Worm (Caenorhabditis elegans) whole organism, young adult: ENCODE data around the gene R05G6.5.

Source experiments
- B0019.2 ChIP-seq: fragments of 200-800 bp; sonication (Bioruptor generic); conservative IDR thresholded peaks from 2 replicates; pipeline ENCODE4 v1.3.6; 2022; ENCODE audit warnings: missing genetic modification reagents, missing genetic modification characterization, missing compliant biosample characterization
- D2030.7 ChIP-seq: fragments of 200-800 bp; sonication (Bioruptor generic); IDR thresholded peaks from 2 replicates; pipeline ENCODE4 v1.3.6; 2022; ENCODE audit warnings: missing genetic modification reagents, missing genetic modification characterization, missing compliant biosample characterization
- F33H1.4 ChIP-seq: fragments of 200-800 bp; sonication (Bioruptor generic); IDR thresholded peaks from 2 replicates; pipeline ENCODE4 v1.3.6; 2022; ENCODE audit warnings: missing genetic modification reagents, missing genetic modification characterization, missing compliant biosample characterization
- F49E8.2 ChIP-seq: sonication (generic microtip); optimal IDR thresholded peaks from 3 replicates; lab custom pipeline; 2017; ENCODE audit warnings: missing genetic modification characterization, mild to moderate bottlenecking, missing compliant biosample characterization, antibody characterized with exemption, moderate library complexity; ENCODE audit not compliant: insufficient read depth
- F57C9.4 ChIP-seq: sonication (generic microtip); optimal IDR thresholded peaks from 2 replicates; lab custom pipeline; 2017; ENCODE audit warnings: mild to moderate bottlenecking, missing genetic modification characterization, missing compliant biosample characterization
- K11D2.4 ChIP-seq: fragments of 200-800 bp; sonication (Bioruptor generic); IDR thresholded peaks from 2 replicates; pipeline ENCODE4 v1.3.6; 2022; ENCODE audit warnings: missing genetic modification reagents, missing genetic modification characterization, missing compliant biosample characterization
- T26A5.8 ChIP-seq: sonication (generic microtip); optimal IDR thresholded peaks from 2 replicates; lab custom pipeline; 2016; ENCODE audit warnings: missing genetic modification characterization, missing compliant biosample characterization
- akir-1 ChIP-seq: fragments of 200-800 bp; sonication (Bioruptor generic); optimal IDR thresholded peaks from 2 replicates; lab custom pipeline; 2018; ENCODE audit warnings: mild to moderate bottlenecking, missing genetic modification characterization, moderate library complexity, missing compliant biosample characterization
- aptf-3 ChIP-seq: fragments of 200-800 bp; sonication (Bioruptor generic); IDR thresholded peaks from 2 replicates; pipeline ENCODE4 v1.3.6; 2022; ENCODE audit warnings: missing genetic modification characterization, missing compliant biosample characterization
- atf-7 ChIP-seq: sonication (generic microtip); optimal IDR thresholded peaks from 2 replicates; lab custom pipeline; 2017; ENCODE audit warnings: mild to moderate bottlenecking, missing genetic modification characterization, missing compliant biosample characterization
- athp-1 ChIP-seq: sonication (generic microtip); optimal IDR thresholded peaks from 2 replicates; lab custom pipeline; 2017; ENCODE audit warnings: mild to moderate bottlenecking, missing genetic modification characterization, missing compliant biosample characterization
- attf-6 ChIP-seq: fragments of 200-800 bp; sonication (Bioruptor generic); IDR thresholded peaks from 2 replicates; pipeline ENCODE4 v1.3.6; 2022; ENCODE audit warnings: missing genetic modification reagents, missing genetic modification characterization, missing compliant biosample characterization
- bed-2 ChIP-seq: fragments of 200-800 bp; sonication (Bioruptor generic); IDR thresholded peaks from 2 replicates; pipeline ENCODE4 v1.3.6; 2022; ENCODE audit warnings: missing genetic modification reagents, missing genetic modification characterization, missing compliant biosample characterization
- ceh-91 ChIP-seq: fragments of 200-800 bp; sonication (Bioruptor generic); IDR thresholded peaks from 2 replicates; pipeline ENCODE4 v1.3.6; 2022; ENCODE audit warnings: missing genetic modification reagents, missing genetic modification characterization, missing compliant biosample characterization
- chd-7 ChIP-seq: sonication (generic microtip); optimal IDR thresholded peaks from 2 replicates; lab custom pipeline; 2016; ENCODE audit warnings: mild to moderate bottlenecking, missing genetic modification characterization, moderate library complexity, missing compliant biosample characterization
- egrh-3 ChIP-seq: fragments of 200-800 bp; sonication (Bioruptor generic); IDR thresholded peaks from 2 replicates; pipeline ENCODE4 v1.3.6; 2022; ENCODE audit warnings: missing genetic modification reagents, missing genetic modification characterization, missing compliant biosample characterization
- ekl-4 ChIP-seq: fragments of 200-800 bp; sonication (Bioruptor generic); IDR thresholded peaks from 2 replicates; pipeline ENCODE4 v1.3.6; 2022; ENCODE audit warnings: missing genetic modification reagents, missing genetic modification characterization, missing compliant biosample characterization
- gei-17 ChIP-seq: fragments of 200-800 bp; sonication (Bioruptor generic); optimal IDR thresholded peaks from 2 replicates; lab custom pipeline; 2018; ENCODE audit warnings: mild to moderate bottlenecking, missing genetic modification characterization, missing compliant biosample characterization
- him-1 ChIP-seq: sonication (generic microtip); optimal IDR thresholded peaks from 2 replicates; lab custom pipeline; 2016; ENCODE audit warnings: missing genotype, missing genetic modification reagents, missing genetic modification characterization, missing compliant biosample characterization
- hmg-1.2 ChIP-seq: fragments of 200-800 bp; sonication (Bioruptor generic); IDR thresholded peaks from 2 replicates; pipeline ENCODE4 v1.3.6; 2022; ENCODE audit warnings: missing genetic modification reagents, missing genetic modification characterization, missing compliant biosample characterization
- let-526 ChIP-seq: fragments of 200-800 bp; sonication (Bioruptor generic); IDR thresholded peaks from 2 replicates; pipeline ENCODE4 v1.3.6; 2022; ENCODE audit warnings: missing genetic modification reagents, missing genetic modification characterization, missing compliant biosample characterization
- lin-35 ChIP-seq, 3 experiments: fragments of 150-350 bp in 2 of 3; sonication (generic microtip) in 1 of 3; optimal IDR thresholded peaks; 2 replicates each; lab custom pipeline; 2014 to 2018; ENCODE audit warnings: missing biosample characterization in 3 of 3, missing genetic modification characterization in 3 of 3, missing genetic modification reagents in 3 of 3
- lsl-1 ChIP-seq: fragments of 200-800 bp; sonication (Bioruptor generic); optimal IDR thresholded peaks from 2 replicates; lab custom pipeline; 2018; ENCODE audit warnings: mild to moderate bottlenecking, missing genetic modification characterization, moderate library complexity, missing compliant biosample characterization
- madf-3 ChIP-seq: fragments of 200-800 bp; sonication (Bioruptor generic); IDR thresholded peaks from 2 replicates; pipeline ENCODE4 v1.3.6; 2022; ENCODE audit warnings: missing genetic modification reagents, missing genetic modification characterization, missing compliant biosample characterization
- madf-8 ChIP-seq: fragments of 200-800 bp; sonication (Bioruptor generic); conservative IDR thresholded peaks from 2 replicates; pipeline ENCODE4 v1.3.6; 2022; ENCODE audit warnings: missing genetic modification reagents, missing genetic modification characterization, missing compliant biosample characterization
- mel-28 ChIP-seq: sonication (generic microtip); optimal IDR thresholded peaks from 2 replicates; lab custom pipeline; 2016; ENCODE audit warnings: borderline replicate concordance, mild to moderate bottlenecking, missing genetic modification characterization, missing compliant biosample characterization
- mes-4 ChIP-seq: sonication (generic microtip); optimal IDR thresholded peaks from 2 replicates; lab custom pipeline; 2016; ENCODE audit warnings: missing genotype, missing genetic modification characterization, missing compliant biosample characterization
- nfya-2 ChIP-seq: fragments of 200-800 bp; sonication (Bioruptor generic); IDR thresholded peaks from 2 replicates; pipeline ENCODE4 v1.3.6; 2022; ENCODE audit warnings: missing genetic modification reagents, missing genetic modification characterization, missing compliant biosample characterization
- nhr-120 ChIP-seq: fragments of 200-800 bp; sonication (Bioruptor generic); IDR thresholded peaks from 2 replicates; pipeline ENCODE4 v1.3.6; 2022; ENCODE audit warnings: missing genetic modification characterization, missing compliant biosample characterization
- nhr-80 ChIP-seq: sonication (generic microtip); optimal IDR thresholded peaks from 2 replicates; lab custom pipeline; 2016; ENCODE audit warnings: missing genetic modification characterization, missing compliant biosample characterization
- rec-8 ChIP-seq, 2 experiments: sonication (generic microtip); optimal IDR thresholded peaks; 2 replicates each; lab custom pipeline; 2016; ENCODE audit warnings: mild to moderate bottlenecking in 2 of 2, missing genetic modification characterization in 2 of 2, missing genetic modification reagents in 2 of 2, missing genotype in 2 of 2, missing biosample characterization in 1 of 2, missing compliant biosample characterization in 1 of 2, moderate library complexity in 1 of 2
- snpc-1.3 ChIP-seq: sonication (generic microtip); optimal IDR thresholded peaks from 2 replicates; lab custom pipeline; 2017; ENCODE audit warnings: missing genetic modification characterization, mild to moderate bottlenecking, missing compliant biosample characterization, antibody characterized with exemption, moderate library complexity, missing genotype, missing genetic modification reagents; ENCODE audit not compliant: insufficient read depth
- snpc-3.4 ChIP-seq: sonication (generic microtip); optimal IDR thresholded peaks from 2 replicates; lab custom pipeline; 2017; ENCODE audit warnings: missing genetic modification characterization, mild to moderate bottlenecking, missing compliant biosample characterization, antibody characterized with exemption, moderate library complexity, missing genotype, missing genetic modification reagents
- tbp1 ChIP-seq: fragments of 200-800 bp; sonication (Bioruptor generic); optimal IDR thresholded peaks from 2 replicates; lab custom pipeline; 2018; ENCODE audit warnings: mild to moderate bottlenecking, missing genetic modification characterization, missing compliant biosample characterization
- xnd-1 ChIP-seq: sonication (generic microtip); optimal IDR thresholded peaks from 2 replicates; lab custom pipeline; 2016; ENCODE audit warnings: missing genotype, missing genetic modification reagents, missing genetic modification characterization, missing compliant biosample characterization
- zfh-2 ChIP-seq: fragments of 200-800 bp; sonication (Bioruptor generic); conservative IDR thresholded peaks from 2 replicates; pipeline ENCODE4 v1.3.6; 2022; ENCODE audit warnings: missing genetic modification reagents, missing genetic modification characterization, missing compliant biosample characterization
- zim-3 ChIP-seq: sonication (generic microtip); optimal IDR thresholded peaks from 2 replicates; lab custom pipeline; 2017; ENCODE audit warnings: mild to moderate bottlenecking, missing genetic modification characterization, moderate library complexity, missing compliant biosample characterization
- ztf-22 ChIP-seq: fragments of 200-800 bp; sonication (Bioruptor generic); optimal IDR thresholded peaks from 2 replicates; lab custom pipeline; 2018; ENCODE audit warnings: mild to moderate bottlenecking, missing genetic modification characterization, moderate library complexity, missing compliant biosample characterization
- ztf-26 ChIP-seq: sonication (generic microtip); optimal IDR thresholded peaks from 2 replicates; lab custom pipeline; 2017; ENCODE audit warnings: missing genetic modification characterization, missing compliant biosample characterization
- ztf-6 ChIP-seq: fragments of 200-800 bp; sonication (Bioruptor generic); IDR thresholded peaks from 2 replicates; pipeline ENCODE4 v1.3.6; 2022; ENCODE audit warnings: missing genetic modification reagents, missing genetic modification characterization, missing compliant biosample characterization

R05G6.5 gene

DNA sequence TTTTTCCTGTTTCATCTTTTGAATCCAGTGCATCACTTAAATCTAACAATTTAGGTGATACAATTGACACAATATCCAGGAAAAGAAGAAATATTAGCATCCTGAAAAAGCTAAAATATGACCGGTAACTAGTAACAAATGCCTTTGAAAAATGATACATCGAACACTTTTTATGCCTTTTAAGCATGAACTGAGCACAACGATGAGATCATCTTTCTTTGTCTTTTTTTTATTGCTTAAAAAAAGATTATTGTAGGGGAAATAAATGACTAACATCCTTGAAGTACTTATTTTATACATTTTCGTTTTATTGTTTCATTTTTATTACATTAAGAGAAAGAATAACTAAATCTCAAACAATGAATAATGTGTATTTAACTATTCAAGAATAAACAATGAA, 42.3 kb upstream of the R05G6.5 start, which contains the start of gene F13B6.3:
F13B6.3 (minus strand) TSS at position 101 of the 400 bp plus-strand sequence.
- TF ChIP-seq bed-2 (GFP tag; lab: Robert Waterston, UW) (no peak), ceh-91 (no peak), ztf-26 (tag; lab: Kevin White, UChicago) (no peak), ekl-4 (no peak), lin-35 (GFP tag; optimal IDR thresholded peaks at IDR 0.05; lab: Kevin White, UChicago) (no peak), mes-4 (no peak), attf-6 (GFP tag; lab: Robert Waterston, UW) (no peak), athp-1 (tag; lab: Kevin White, UChicago) (no peak), let-526 (GFP tag; lab: Robert Waterston, UW) (no peak), zfh-2 (GFP tag; lab: Robert Waterston, UW) (no peak), rec-8 (tag; optimal IDR thresholded peaks at IDR 0.05; lab: Kevin White, UChicago) (no peak), aptf-3 (GFP tag; lab: Robert Waterston, UW) (no peak), atf-7 (no peak), chd-7 (no peak), mel-28 (tag; lab: Kevin White, UChicago) (no peak), nfya-2 (GFP tag; lab: Robert Waterston, UW) (no peak)

DNA sequence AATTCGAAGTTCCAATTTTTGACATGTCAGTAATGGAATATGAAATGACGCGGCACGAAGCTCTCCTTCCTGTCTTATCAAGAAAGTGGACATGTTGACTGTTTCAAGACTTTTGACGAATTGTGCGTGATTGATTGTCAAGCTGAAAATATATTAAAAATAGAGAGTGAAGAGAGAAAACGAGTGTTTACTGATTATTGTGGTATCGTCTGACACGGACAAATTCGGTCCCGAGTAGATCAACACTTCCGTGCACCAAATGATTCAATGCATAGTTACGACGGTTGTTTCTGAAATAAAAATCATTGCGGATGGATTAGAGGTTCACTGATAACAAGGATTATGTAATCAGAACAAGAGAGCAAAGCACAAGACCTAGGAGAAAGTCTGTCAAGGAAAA, 41.0 kb upstream of the R05G6.5 start:
- no peak for TF ChIP-seq zim-3 (tag; lab: Kevin White, UChicago)
- TF ChIP-seq nhr-80 (tag; lab: Kevin White, UChicago): peak; percentile 55

DNA sequence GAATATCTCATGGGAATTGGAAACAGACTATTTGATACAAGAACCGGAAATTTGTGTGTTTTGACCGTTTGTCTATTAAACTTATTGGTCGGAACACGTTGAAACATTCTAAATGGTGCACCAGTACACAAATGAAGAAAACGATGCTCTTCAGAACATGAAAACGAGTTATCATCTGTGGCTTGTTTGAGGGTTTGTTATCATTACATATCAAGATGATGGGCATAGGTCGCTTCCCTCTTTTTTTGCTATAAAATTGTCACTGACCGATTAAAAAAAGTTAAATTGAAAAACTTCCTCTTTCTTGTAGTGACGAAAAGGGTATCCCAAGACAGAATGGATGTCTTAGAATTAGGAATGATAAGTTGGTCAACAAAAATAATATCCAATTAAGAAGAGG, 39.5 kb upstream of the R05G6.5 start:
- TF ChIP-seq nhr-80 (tag; lab: Kevin White, UChicago) (peak; percentile 62), aptf-3 (GFP tag; lab: Robert Waterston, UW) (no peak)

- TF ChIP-seq K11D2.4 (GFP tag; lab: Robert Waterston, UW) (no peak), lsl-1 (no peak), rec-8 (tag; optimal IDR thresholded peaks at IDR 0.05; lab: Kevin White, UChicago) (no peak), F57C9.4 (tag; lab: Kevin White, UChicago) (no peak)
These were observed 38.3 kb upstream of the R05G6.5 start, which contains the start of gene F55G1.7 for ce11 chrIV:7469782-7470413. Gene F55G1.7, minus strand, starts transcription at chrIV:7469832.

DNA sequence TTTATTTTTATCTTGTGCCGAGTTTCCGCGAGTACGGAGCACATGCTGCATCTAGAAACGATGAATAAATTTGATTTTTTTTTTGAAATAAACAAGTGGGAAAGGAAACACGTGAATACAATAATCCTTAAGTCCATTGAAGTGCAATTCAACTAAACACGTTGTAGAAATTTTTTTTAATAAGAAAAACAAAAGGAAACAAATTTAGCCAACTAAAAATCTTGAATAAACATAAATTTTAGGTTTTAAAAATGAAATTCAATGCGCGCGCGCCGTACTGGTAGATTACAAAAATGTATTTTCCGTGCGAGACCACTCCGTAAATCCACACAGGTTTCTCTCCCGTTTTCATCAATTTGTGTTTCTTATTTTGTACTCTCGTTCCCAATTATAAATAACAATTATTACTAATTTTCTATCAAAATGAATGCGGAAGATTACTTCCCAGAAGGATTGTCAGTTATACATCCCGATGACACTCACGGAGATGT, 35.0 kb upstream of the R05G6.5 start, which contains the start of the genes plk-3 and F55G1.6:
plk-3 (minus strand) TSS at position 51 of the 491 bp plus-strand sequence.
F55G1.6 (plus strand) TSS at position 359 of the 491 bp plus-strand sequence.
- peak; percentile 20 for TF ChIP-seq snpc-1.3 (tag; lab: Kevin White, UChicago)
- TF ChIP-seq ztf-6 (GFP tag; lab: Robert Waterston, UW): no peak
- TF ChIP-seq gei-17 (GFP tag; lab: Kevin White, UChicago): no peak
- TF ChIP-seq lsl-1: peak; percentile 80
- TF ChIP-seq bed-2 (GFP tag; lab: Robert Waterston, UW): no peak
- TF ChIP-seq madf-3: 0 out of 2 replicates have a peak, but pooled peaks have one; percentile 53
- TF ChIP-seq xnd-1 (tag; lab: Kevin White, UChicago): peak; percentile 63
- TF ChIP-seq egrh-3: no peak
- TF ChIP-seq B0019.2 (GFP tag; lab: Robert Waterston, UW): peak; percentile 52; the same call in 1 of the 2 replicates
- TF ChIP-seq him-1: peak; percentile 11
- peak; percentile 73 for TF ChIP-seq madf-8 (GFP tag; lab: Robert Waterston, UW)
- no peak for TF ChIP-seq akir-1 (GFP tag; lab: Kevin White, UChicago)
- TF ChIP-seq F33H1.4: peak; percentile 89
- TF ChIP-seq nhr-120 (GFP tag; lab: Robert Waterston, UW): no peak
- peak; percentile 57 for TF ChIP-seq D2030.7 (GFP tag; lab: Robert Waterston, UW)
- TF ChIP-seq F49E8.2: peak; percentile 44
- no peak for TF ChIP-seq ztf-22 (GFP tag; lab: Kevin White, UChicago)
- no peak for TF ChIP-seq T26A5.8
- peak; percentile 53 for TF ChIP-seq snpc-3.4
- TF ChIP-seq hmg-1.2 (GFP tag; lab: Robert Waterston, UW): peak; percentile 12; the same call in 1 of the 2 replicates
- TF ChIP-seq tbp1 (GFP tag; lab: Kevin White, UChicago): peak; percentile 10
